Fruit fly (Drosophila melanogaster) whole organism, embryonic: ENCODE measurements around the gene atl.

Experiments
- Abd-B ChIP-seq: fragments of 200-800 bp; sonication (Bioruptor generic); optimal IDR thresholded peaks from 2 replicates; lab custom pipeline; 2018; ENCODE audit warnings: missing biosample characterization, mild to moderate bottlenecking, missing genetic modification characterization, moderate library complexity
- Asciz ChIP-seq: fragments of 200-800 bp; sonication (Bioruptor generic); optimal IDR thresholded peaks from 2 replicates; lab custom pipeline; 2017; ENCODE audit warnings: missing biosample characterization, mild to moderate bottlenecking, missing genetic modification characterization, missing genetic modification reagents
- CG12104 ChIP-seq: fragments of 200-800 bp; sonication (Bioruptor generic); optimal IDR thresholded peaks from 3 replicates; lab custom pipeline; 2016; ENCODE audit warnings: missing biosample characterization, missing genetic modification characterization
- CG1233 ChIP-seq: fragments of 200-800 bp; sonication (Bioruptor generic); optimal IDR thresholded peaks from 4 replicates; lab custom pipeline; 2018; ENCODE audit warnings: missing biosample characterization, mild to moderate bottlenecking, missing genetic modification characterization
- CG12659 ChIP-seq: fragments of 200-800 bp; sonication (Bioruptor generic); optimal IDR thresholded peaks from 3 replicates; lab custom pipeline; 2017; ENCODE audit warnings: mild to moderate bottlenecking, missing biosample characterization, missing genetic modification reagents, missing genetic modification characterization
- CG12744 ChIP-seq: fragments of 200-800 bp; sonication (Bioruptor generic); optimal IDR thresholded peaks from 2 replicates; lab custom pipeline; 2016; ENCODE audit warnings: missing biosample characterization, missing genetic modification characterization
- CG13894 ChIP-seq: fragments of 200-800 bp; sonication (Bioruptor generic); optimal IDR thresholded peaks from 3 replicates; lab custom pipeline; 2018; ENCODE audit warnings: missing biosample characterization, mild to moderate bottlenecking, missing genetic modification characterization, moderate library complexity
- CG17186 ChIP-seq: fragments of 200-800 bp; sonication (Bioruptor generic); optimal IDR thresholded peaks from 3 replicates; lab custom pipeline; 2017; ENCODE audit warnings: missing biosample characterization, missing genetic modification reagents, missing genetic modification characterization
- CG17359 ChIP-seq: fragments of 200-800 bp; sonication (Bioruptor generic); optimal IDR thresholded peaks from 3 replicates; lab custom pipeline; 2018; ENCODE audit warnings: missing biosample characterization, mild to moderate bottlenecking, missing genetic modification characterization, moderate library complexity
- CG17385 ChIP-seq: fragments of 200-800 bp; sonication (Bioruptor generic); optimal IDR thresholded peaks from 3 replicates; lab custom pipeline; 2018; ENCODE audit warnings: missing biosample characterization, mild to moderate bottlenecking, missing genetic modification characterization
- CG17612 ChIP-seq: fragments of 200-800 bp; sonication (Bioruptor generic); IDR thresholded peaks from 2 replicates; pipeline ENCODE4 v1.3.6; 2022; ENCODE audit warnings: missing biosample characterization, missing genetic modification characterization
- CG18262 ChIP-seq: fragments of 200-800 bp; optimal IDR thresholded peaks from 3 replicates; lab custom pipeline; 2019; ENCODE audit warnings: missing biosample characterization, mild to moderate bottlenecking, missing genetic modification characterization, moderate library complexity
- CG18599 ChIP-seq: fragments of 200-800 bp; sonication (Bioruptor generic); optimal IDR thresholded peaks from 3 replicates; lab custom pipeline; 2017; ENCODE audit warnings: missing biosample characterization, missing genetic modification characterization, mild to moderate bottlenecking, moderate library complexity, missing genetic modification reagents
- CG32767 ChIP-seq: fragments of 200-800 bp; sonication (Bioruptor generic); IDR thresholded peaks from 2 replicates; pipeline ENCODE4 v1.3.6; 2022; ENCODE audit warnings: missing biosample characterization, missing genetic modification characterization
- CG7987 ChIP-seq: fragments of 200-800 bp; sonication (Bioruptor generic); optimal IDR thresholded peaks from 2 replicates; lab custom pipeline; 2018; ENCODE audit warnings: missing biosample characterization, mild to moderate bottlenecking, missing genetic modification characterization, moderate library complexity
- CG8290 ChIP-seq, 3 experiments: fragments of 200-800 bp; sonication (Bioruptor generic); optimal IDR thresholded peaks; 2 replicates each; lab custom pipeline; 2016 to 2019; ENCODE audit warnings: missing biosample characterization in 3 of 3, missing genetic modification characterization in 3 of 3, mild to moderate bottlenecking in 2 of 3, moderate library complexity in 1 of 3
- CG8359 ChIP-seq: fragments of 200-800 bp; sonication (Bioruptor generic); optimal IDR thresholded peaks from 2 replicates; lab custom pipeline; 2017; ENCODE audit warnings: missing biosample characterization, mild to moderate bottlenecking, missing genetic modification characterization, borderline replicate concordance
- Dp ChIP-seq: fragments of 200-800 bp; sonication (Bioruptor generic); optimal IDR thresholded peaks from 2 replicates; lab custom pipeline; 2018; ENCODE audit warnings: missing biosample characterization, mild to moderate bottlenecking, missing genetic modification characterization, moderate library complexity
- Ets97D ChIP-seq: fragments of 200-800 bp; sonication (Bioruptor generic); optimal IDR thresholded peaks from 3 replicates; lab custom pipeline; 2016; ENCODE audit warnings: missing biosample characterization, missing genetic modification characterization
- Meics ChIP-seq: fragments of 200-800 bp; sonication (Bioruptor generic); optimal IDR thresholded peaks from 2 replicates; lab custom pipeline; 2017; ENCODE audit warnings: missing biosample characterization, mild to moderate bottlenecking, missing genetic modification characterization
- Nf-YB ChIP-seq: fragments of 200-800 bp; sonication (Bioruptor generic); optimal IDR thresholded peaks from 3 replicates; lab custom pipeline; 2019; ENCODE audit warnings: missing biosample characterization, mild to moderate bottlenecking, missing genetic modification characterization, moderate library complexity
- NfI ChIP-seq: fragments of 200-800 bp; sonication (Bioruptor generic); optimal IDR thresholded peaks from 3 replicates; lab custom pipeline; 2018; ENCODE audit warnings: missing biosample characterization, mild to moderate bottlenecking, missing genetic modification characterization, moderate library complexity
- PHDP ChIP-seq: fragments of 200-800 bp; sonication (Bioruptor generic); optimal IDR thresholded peaks from 3 replicates; lab custom pipeline; 2018; ENCODE audit warnings: missing biosample characterization, mild to moderate bottlenecking, missing genetic modification characterization, moderate library complexity
- Side ChIP-seq: fragments of 200-800 bp; sonication (Bioruptor generic); optimal IDR thresholded peaks from 2 replicates; lab custom pipeline; 2016; ENCODE audit warnings: missing biosample characterization, missing genetic modification characterization
- bigmax ChIP-seq: fragments of 200-800 bp; sonication (Bioruptor generic); optimal IDR thresholded peaks from 2 replicates; lab custom pipeline; 2018; ENCODE audit warnings: missing biosample characterization, mild to moderate bottlenecking, missing genetic modification characterization
- eve ChIP-seq, 2 experiments: fragments of >200 bp; optimal IDR thresholded peaks; 2 replicates each; lab custom pipeline; 2017; ENCODE audit warnings: missing biosample characterization in 2 of 2, missing genetic modification characterization in 2 of 2
- grau ChIP-seq: fragments of 200-800 bp; optimal IDR thresholded peaks from 3 replicates; lab custom pipeline; 2019; ENCODE audit warnings: missing biosample characterization, mild to moderate bottlenecking, missing genetic modification characterization, moderate library complexity
- gro ChIP-seq: fragments of 200-800 bp; sonication (Bioruptor generic); optimal IDR thresholded peaks from 2 replicates; lab custom pipeline; 2016; ENCODE audit warnings: missing biosample characterization, missing genetic modification characterization
- gsb-n ChIP-seq: fragments of 200-800 bp; sonication (Bioruptor generic); optimal IDR thresholded peaks from 3 replicates; lab custom pipeline; 2018; ENCODE audit warnings: missing biosample characterization, mild to moderate bottlenecking, missing genetic modification characterization
- mirr ChIP-seq: fragments of 200-800 bp; sonication (Bioruptor generic); optimal IDR thresholded peaks from 3 replicates; lab custom pipeline; 2018; ENCODE audit warnings: missing biosample characterization, mild to moderate bottlenecking, missing genetic modification characterization
- mld ChIP-seq: fragments of 200-800 bp; sonication (Bioruptor generic); IDR thresholded peaks from 3 replicates; pipeline ENCODE4 v1.3.6; 2022; ENCODE audit warnings: missing biosample characterization, missing genetic modification characterization; ENCODE audit not compliant: partially characterized antibody
- phol ChIP-seq: fragments of 200-800 bp; sonication (Bioruptor generic); optimal IDR thresholded peaks from 3 replicates; lab custom pipeline; 2018; ENCODE audit warnings: missing biosample characterization, mild to moderate bottlenecking, missing genetic modification characterization, moderate library complexity
- pros ChIP-seq: fragments of 200-800 bp; sonication (Bioruptor generic); optimal IDR thresholded peaks from 3 replicates; lab custom pipeline; 2019; ENCODE audit warnings: missing biosample characterization, mild to moderate bottlenecking, missing genetic modification characterization, moderate library complexity
- repo ChIP-seq: fragments of 200-800 bp; sonication (Bioruptor generic); optimal IDR thresholded peaks from 2 replicates; lab custom pipeline; 2016; ENCODE audit warnings: missing biosample characterization, missing genetic modification characterization
- sug ChIP-seq: fragments of 200-800 bp; optimal IDR thresholded peaks from 2 replicates; lab custom pipeline; 2019; ENCODE audit warnings: missing biosample characterization, mild to moderate bottlenecking, missing genetic modification characterization, moderate library complexity
- trem ChIP-seq: fragments of 200-800 bp; optimal IDR thresholded peaks from 3 replicates; lab custom pipeline; 2019; ENCODE audit warnings: missing biosample characterization, mild to moderate bottlenecking, missing genetic modification characterization, moderate library complexity
- twi ChIP-seq: fragments of 200-800 bp; optimal IDR thresholded peaks from 2 replicates; lab custom pipeline; 2019; ENCODE audit warnings: missing biosample characterization, mild to moderate bottlenecking, missing genetic modification characterization, moderate library complexity
- z ChIP-seq: fragments of 200-800 bp; sonication (Bioruptor generic); IDR thresholded peaks from 3 replicates; pipeline ENCODE4 v1.3.6; 2022; ENCODE audit warnings: missing biosample characterization, missing genetic modification characterization

atl gene

DNA sequence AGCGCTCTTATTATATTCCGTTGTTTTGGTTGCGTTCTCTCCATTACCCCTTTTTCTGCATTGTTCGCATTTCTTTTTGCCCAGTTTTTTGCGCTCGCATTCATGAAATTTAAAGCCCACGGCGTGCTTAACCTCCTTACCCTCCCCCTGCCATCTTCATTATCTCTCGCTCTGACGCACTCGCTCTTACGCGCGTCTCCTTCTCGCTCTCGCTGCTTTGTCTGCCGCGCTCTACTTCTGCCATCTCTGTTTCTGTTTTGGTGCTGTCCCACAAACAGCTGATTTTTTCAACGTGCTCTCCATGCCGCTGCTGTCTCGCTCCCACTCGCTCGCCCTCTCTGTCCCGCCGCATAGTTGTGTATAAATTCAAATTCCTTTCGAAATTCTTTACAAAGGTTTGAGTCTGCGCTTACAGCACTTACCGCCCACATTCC, 39.0 kb upstream of the atl start (continued):
- TF ChIP-seq trem (tag; lab: Kevin White, UChicago) (peak; percentile 41), phol (tag; lab: Kevin White, UChicago) (peak; percentile 43), Asciz (GFP tag; lab: Kevin White, UChicago) (no peak), CG1233 (GFP tag; lab: Kevin White, UChicago) (no peak), CG17612 (GFP tag; lab: Robert Waterston, UW) (no peak), CG8359 (GFP tag; lab: Kevin White, UChicago) (no peak), repo (peak; percentile 32), pros (GFP tag; lab: Kevin White, UChicago) (peak; percentile 94), CG17359 (no peak), CG32767 (GFP tag; lab: Robert Waterston, UW) (no peak), twi (peak; percentile 40), sug (peak; percentile 46), CG12744 (GFP tag; lab: Kevin White, UChicago) (peak; percentile 57), Meics (GFP tag; lab: Kevin White, UChicago) (peak; percentile 13), gro (GFP tag; lab: Kevin White, UChicago) (peak; percentile 83), CG7987 (GFP tag; lab: Kevin White, UChicago) (peak; percentile 46), mirr (GFP tag; lab: Kevin White, UChicago) (peak; percentile 70), Ets97D (GFP tag; lab: Kevin White, UChicago) (peak; percentile 55), NfI (peak; percentile 0), z (no peak), CG12659 (GFP tag; lab: Kevin White, UChicago) (peak; percentile 6), CG13894 (tag; lab: Kevin White, UChicago) (peak; percentile 66), CG17385 (peak; percentile 19), CG8290 (GFP tag; optimal IDR thresholded peaks at IDR 0.05; lab: Kevin White, UChicago) (no peak), CG8290 (tag; optimal IDR thresholded peaks at IDR 0.05; lab: Kevin White, UChicago) (peak; percentile 51 to 81), mld (no peak), bigmax (GFP tag; lab: Kevin White, UChicago) (peak; percentile 87), Nf-YB (GFP tag; lab: Kevin White, UChicago) (peak; percentile 28), CG17186 (GFP tag; lab: Kevin White, UChicago) (peak; percentile 72), CG12104 (GFP tag; lab: Kevin White, UChicago) (no peak), PHDP (tag; lab: Kevin White, UChicago) (no peak), CG18262 (peak; percentile 14), Side (GFP tag; lab: Kevin White, UChicago) (peak; percentile 37), eve (GFP tag; optimal IDR thresholded peaks at IDR 0.05; lab: Kevin White, UChicago) (no peak), Abd-B (no peak), CG18599 (GFP tag; lab: Kevin White, UChicago) (peak; percentile 70), grau (tag; lab: Kevin White, UChicago) (peak; percentile 25), Dp (GFP tag; lab: Kevin White, UChicago) (peak; percentile 81), gsb-n (tag; lab: Kevin White, UChicago) (peak; percentile 24)
